Fruit fly (Drosophila melanogaster): ENCODE measurements around the gene CG17919.
A peak's percentile ranks its signal among the peaks of the same experiment; 100 is the strongest.

Gene CG17919

DNA sequence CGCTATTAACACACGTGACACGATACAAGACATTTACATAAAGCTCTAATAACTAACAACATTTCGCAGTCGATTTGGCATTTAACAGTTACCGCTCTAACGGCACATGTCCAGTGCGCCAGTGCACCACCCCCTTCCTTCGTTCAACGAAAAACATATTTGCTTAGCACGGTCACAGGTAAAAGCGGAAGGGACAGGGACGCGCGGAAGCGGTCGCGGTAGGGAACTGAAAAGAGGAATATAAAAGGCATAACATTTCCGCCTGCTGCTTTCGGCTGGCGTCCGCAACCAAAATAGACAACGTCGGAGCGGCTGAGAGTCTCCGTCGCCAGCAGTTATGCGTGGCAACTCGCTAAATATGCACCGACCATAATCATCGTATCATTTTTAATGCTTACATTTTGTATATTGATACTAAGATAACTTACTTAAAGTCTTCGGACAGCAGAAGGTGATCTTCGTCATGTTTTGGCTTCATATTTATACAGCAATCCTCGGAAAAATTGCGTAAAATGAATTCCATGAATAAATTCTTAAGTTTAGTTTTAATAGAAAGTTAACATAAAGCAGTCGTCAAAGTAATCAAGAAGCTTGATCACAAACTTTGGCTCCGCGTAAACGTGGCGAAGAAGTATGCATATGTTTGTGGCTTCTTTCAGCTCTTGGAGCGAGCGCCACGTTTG, 8.0 kb downstream of the CG17919 start (continued):
- TF ChIP-seq CG1233 (GFP tag; optimal IDR thresholded peaks at IDR 0.05) = peak; percentile 9
- TF ChIP-seq ase (GFP tag; IDR thresholded peaks at IDR 0.05) = no peak
- TF ChIP-seq cg (GFP tag; optimal IDR thresholded peaks at IDR 0.05) = peak; percentile 50
- TF ChIP-seq CG6689 (GFP tag; IDR thresholded peaks at IDR 0.05) = peak; percentile 36; the same call in 1 of the 2 replicates
- peak; percentile 7 for TF ChIP-seq sug (tag; optimal IDR thresholded peaks at IDR 0.05)
- no peak for TF ChIP-seq zfh1 (GFP tag; IDR thresholded peaks at IDR 0.05)
- no peak for TF ChIP-seq CG12236 (GFP tag; optimal IDR thresholded peaks at IDR 0.05)
- peak; percentile 77 for TF ChIP-seq CG4820 (GFP tag; optimal IDR thresholded peaks at IDR 0.05)
- peak; percentile 21 for TF ChIP-seq PHDP (tag; optimal IDR thresholded peaks at IDR 0.05)
- TF ChIP-seq Pdp1 (GFP tag; optimal IDR thresholded peaks at IDR 0.05) = peak in 1 of 2 experiments; percentile 22
- no peak for TF ChIP-seq D (optimal IDR thresholded peaks at IDR 0.05)
- TF ChIP-seq D (GFP tag; optimal IDR thresholded peaks at IDR 0.05) = peak; percentile 44
- no peak for TF ChIP-seq CG1529 (GFP tag; optimal IDR thresholded peaks at IDR 0.05)
- no peak; the same call in 1 of the 2 replicates for TF ChIP-seq Atf6 (GFP tag; IDR thresholded peaks at IDR 0.05)
- peak in 1 of 2 experiments; percentile 53 for TF ChIP-seq Eip74EF (GFP tag; optimal IDR thresholded peaks at IDR 0.05)
- TF ChIP-seq chinmo (GFP tag; IDR thresholded peaks at IDR 0.05; ENCODE audit: partially characterized antibody) = no peak
- no peak for TF ChIP-seq BtbVII (GFP tag; optimal IDR thresholded peaks at IDR 0.05)
- no peak for TF ChIP-seq gce (GFP tag; IDR thresholded peaks at IDR 0.05)
- TF ChIP-seq hkb (optimal IDR thresholded peaks at IDR 0.05) = no peak
- 0 out of 2 replicates have a peak, but pooled peaks have one; percentile 17 for TF ChIP-seq hkb (GFP tag; IDR thresholded peaks at IDR 0.05)
- TF ChIP-seq CG7839 (tag; optimal IDR thresholded peaks at IDR 0.05) = peak; percentile 38
- TF ChIP-seq phol (tag; optimal IDR thresholded peaks at IDR 0.05) = peak; percentile 45
- TF ChIP-seq stwl (tag; optimal IDR thresholded peaks at IDR 0.05) = no peak
- TF ChIP-seq ATbp (GFP tag; optimal IDR thresholded peaks at IDR 0.05) = peak; percentile 23
- no peak for TF ChIP-seq sc (optimal IDR thresholded peaks at IDR 0.05)
- no peak for TF ChIP-seq sc (GFP tag; optimal IDR thresholded peaks at IDR 0.05)
- TF ChIP-seq bowl (GFP tag; IDR thresholded peaks at IDR 0.05) = no peak
- peak; percentile 62 for TF ChIP-seq Sox100B (GFP tag; optimal IDR thresholded peaks at IDR 0.05)
- TF ChIP-seq CG10979 (tag; optimal IDR thresholded peaks at IDR 0.05) = peak; percentile 38
- TF ChIP-seq Hr51 (GFP tag; optimal IDR thresholded peaks at IDR 0.05) = peak in 1 of 2 experiments; percentile 55
- TF ChIP-seq bab2 (GFP tag; optimal IDR thresholded peaks at IDR 0.05) = no peak
- TF ChIP-seq lmd (GFP tag; IDR thresholded peaks at IDR 0.05) = no peak
- TF ChIP-seq klu (GFP tag; IDR thresholded peaks at IDR 0.05) = no peak
- peak; percentile 55; the same call in 1 of the 2 replicates for TF ChIP-seq Drgx (GFP tag; IDR thresholded peaks at IDR 0.05)
- TF ChIP-seq Fer3 (tag; optimal IDR thresholded peaks at IDR 0.05) = no peak
- no peak for TF ChIP-seq Dp (GFP tag; optimal IDR thresholded peaks at IDR 0.05)
- TF ChIP-seq tin (GFP tag; optimal IDR thresholded peaks at IDR 0.05) = no peak
- TF ChIP-seq abd-A (tag; optimal IDR thresholded peaks at IDR 0.05) = no peak
- peak; percentile 41; the same call in 1 of the 2 replicates for TF ChIP-seq CG31441 (GFP tag; IDR thresholded peaks at IDR 0.05)
- peak; percentile 10 for TF ChIP-seq CG15269 (tag; optimal IDR thresholded peaks at IDR 0.05)
- TF ChIP-seq ewg (GFP tag; optimal IDR thresholded peaks at IDR 0.05) = no peak
- TF ChIP-seq Lpt (GFP tag; optimal IDR thresholded peaks at IDR 0.05) = no peak
- TF ChIP-seq CG13775 (GFP tag; optimal IDR thresholded peaks at IDR 0.05) = no peak
- TF ChIP-seq CG12744 (GFP tag; optimal IDR thresholded peaks at IDR 0.05) = no peak
- no peak for TF ChIP-seq CG7745 (tag; optimal IDR thresholded peaks at IDR 0.05)
- TF ChIP-seq CG16813 (GFP tag; IDR thresholded peaks at IDR 0.05; ENCODE audit: partially characterized antibody) = no peak
- TF ChIP-seq luna (GFP tag; optimal IDR thresholded peaks at IDR 0.05) = no peak
- peak; percentile 75 for TF ChIP-seq crol (GFP tag; IDR thresholded peaks at IDR 0.05)
- TF ChIP-seq dati (GFP tag; IDR thresholded peaks at IDR 0.05) = no peak
- peak; percentile 54 for TF ChIP-seq CG11504 (tag; optimal IDR thresholded peaks at IDR 0.05)

Measured in whole organism, embryonic.